Worm (Caenorhabditis elegans) whole organism, late embryonic: ENCODE results near the gene F13H10.6.
A peak's percentile ranks its signal among the peaks of the same experiment; 100 is the strongest.

ENCODE experiments used
- C08G9.2 ChIP-seq: sonication (generic microtip); optimal IDR thresholded peaks from 2 replicates; lab custom pipeline; 2016; ENCODE audit warnings: mild to moderate bottlenecking, missing genetic modification characterization, moderate library complexity, missing compliant biosample characterization
- F13H6.1 ChIP-seq: sonication (generic microtip); optimal IDR thresholded peaks from 2 replicates; lab custom pipeline; 2016; ENCODE audit warnings: missing genetic modification characterization, missing compliant biosample characterization
- K02D7.2 ChIP-seq: sonication (generic microtip); optimal IDR thresholded peaks from 2 replicates; lab custom pipeline; 2017; ENCODE audit warnings: mild to moderate bottlenecking, missing genetic modification characterization, missing compliant biosample characterization
- T23F11.4 ChIP-seq: fragments of 200-800 bp; sonication (Bioruptor generic); optimal IDR thresholded peaks from 2 replicates; lab custom pipeline; 2018; ENCODE audit warnings: mild to moderate bottlenecking, missing genetic modification characterization, missing compliant biosample characterization
- ahr-1 ChIP-seq: sonication (generic microtip); optimal IDR thresholded peaks from 2 replicates; lab custom pipeline; 2016; ENCODE audit warnings: missing genetic modification characterization, missing compliant biosample characterization
- ceh-19 ChIP-seq: fragments of 200-800 bp; sonication (Bioruptor generic); optimal IDR thresholded peaks from 2 replicates; lab custom pipeline; 2018; ENCODE audit warnings: mild to moderate bottlenecking, missing genetic modification characterization, missing compliant biosample characterization
- ceh-2 ChIP-seq: sonication (generic microtip); optimal IDR thresholded peaks from 2 replicates; lab custom pipeline; 2016; ENCODE audit warnings: missing genotype, missing genetic modification characterization, missing compliant biosample characterization
- ceh-22 ChIP-seq: sonication (generic microtip); optimal IDR thresholded peaks from 2 replicates; lab custom pipeline; 2017; ENCODE audit warnings: missing biosample characterization, missing genetic modification characterization
- ceh-24 ChIP-seq: sonication (generic microtip); optimal IDR thresholded peaks from 2 replicates; lab custom pipeline; 2016; ENCODE audit warnings: mild to moderate bottlenecking, missing genetic modification characterization, missing compliant biosample characterization
- ceh-34 ChIP-seq: sonication (generic microtip); optimal IDR thresholded peaks from 2 replicates; lab custom pipeline; 2016; ENCODE audit warnings: mild to moderate bottlenecking, missing genetic modification characterization, missing compliant biosample characterization
- ceh-45 ChIP-seq: fragments of 200-800 bp; sonication (Bioruptor generic); IDR thresholded peaks from 2 replicates; pipeline ENCODE4 v1.3.6; 2022; ENCODE audit warnings: missing genetic modification reagents, missing genetic modification characterization, missing compliant biosample characterization
- ceh-48 ChIP-seq: sonication (generic microtip); optimal IDR thresholded peaks from 2 replicates; lab custom pipeline; 2016; ENCODE audit warnings: missing genetic modification characterization, inconsistent platforms, missing compliant biosample characterization
- ceh-6 ChIP-seq: fragments of 200-800 bp; sonication (Bioruptor generic); optimal IDR thresholded peaks from 2 replicates; lab custom pipeline; 2018; ENCODE audit warnings: mild to moderate bottlenecking, missing genetic modification characterization, missing compliant biosample characterization
- dmd-4 ChIP-seq: sonication (generic microtip); optimal IDR thresholded peaks from 2 replicates; lab custom pipeline; 2016; ENCODE audit warnings: borderline replicate concordance, missing genetic modification characterization, missing compliant biosample characterization
- dve-1 ChIP-seq: sonication (generic microtip); optimal IDR thresholded peaks from 2 replicates; lab custom pipeline; 2017; ENCODE audit warnings: antibody characterized with exemption, mild to moderate bottlenecking, missing genetic modification characterization, missing compliant biosample characterization
- elt-2 ChIP-seq: sonication (generic microtip); optimal IDR thresholded peaks from 2 replicates; lab custom pipeline; 2016; ENCODE audit warnings: missing genetic modification reagents, missing genetic modification characterization, missing compliant biosample characterization
- fax-1 ChIP-seq: sonication (generic microtip); optimal IDR thresholded peaks from 2 replicates; lab custom pipeline; 2016; ENCODE audit warnings: missing genotype, missing genetic modification characterization, missing compliant biosample characterization
- hlh-6 ChIP-seq: sonication (generic microtip); optimal IDR thresholded peaks from 2 replicates; lab custom pipeline; 2016; ENCODE audit warnings: missing genotype, missing genetic modification characterization, missing compliant biosample characterization
- nfya-1 ChIP-seq: sonication (generic microtip); optimal IDR thresholded peaks from 2 replicates; lab custom pipeline; 2017; ENCODE audit warnings: missing genetic modification characterization, mild to moderate bottlenecking, missing compliant biosample characterization, antibody characterized with exemption, moderate library complexity
- npax-4 ChIP-seq: sonication (generic microtip); optimal IDR thresholded peaks from 2 replicates; lab custom pipeline; 2016; ENCODE audit warnings: missing genetic modification characterization, missing compliant biosample characterization
- odd-2 ChIP-seq: sonication (generic microtip); optimal IDR thresholded peaks from 2 replicates; lab custom pipeline; 2017; ENCODE audit warnings: antibody characterized with exemption, mild to moderate bottlenecking, missing genetic modification characterization, missing compliant biosample characterization
- pax-1 ChIP-seq: fragments of 150-350 bp; optimal IDR thresholded peaks from 2 replicates; lab custom pipeline; 2014; ENCODE audit warnings: missing biosample characterization, missing genetic modification characterization
- pha-2 ChIP-seq: sonication (generic microtip); optimal IDR thresholded peaks from 2 replicates; lab custom pipeline; 2017; ENCODE audit warnings: mild to moderate bottlenecking, missing genetic modification characterization, missing compliant biosample characterization
- pha-4 ChIP-seq: fragments of 150-350 bp; optimal IDR thresholded peaks from 2 replicates; lab custom pipeline; 2018; ENCODE audit warnings: missing biosample characterization, missing genetic modification reagents, missing genetic modification characterization
- rnt-1 ChIP-seq: sonication (generic microtip); optimal IDR thresholded peaks from 2 replicates; lab custom pipeline; 2016; ENCODE audit warnings: missing genetic modification characterization, missing compliant biosample characterization
- sox-4 ChIP-seq: sonication (generic microtip); optimal IDR thresholded peaks from 2 replicates; lab custom pipeline; 2017; ENCODE audit warnings: mild to moderate bottlenecking, missing genetic modification characterization, inconsistent platforms, missing compliant biosample characterization
- tbx-2 ChIP-seq: sonication (generic microtip); optimal IDR thresholded peaks from 2 replicates; lab custom pipeline; 2016; ENCODE audit warnings: missing genetic modification characterization, missing compliant biosample characterization
- tbx-7 ChIP-seq: sonication (generic microtip); optimal IDR thresholded peaks from 2 replicates; lab custom pipeline; 2016; ENCODE audit warnings: missing genotype, missing genetic modification characterization, missing compliant biosample characterization
- ttx-3 ChIP-seq: sonication (generic microtip); optimal IDR thresholded peaks from 2 replicates; lab custom pipeline; 2016; ENCODE audit warnings: missing genetic modification reagents, missing genetic modification characterization, missing compliant biosample characterization
- unc-3 ChIP-seq, 2 experiments: fragments of 200-800 bp in 1 of 2; sonication (Bioruptor generic) in 1 of 2; sonication (generic microtip) in 1 of 2; conservative IDR thresholded peaks in 1 of 2; optimal IDR thresholded peaks in 1 of 2; 2 replicates each; pipeline versions ENCODE4 v1.3.6 to Lab custom; 2016 to 2022; ENCODE audit warnings: missing compliant biosample characterization in 2 of 2, missing genetic modification characterization in 2 of 2, missing genetic modification reagents in 1 of 2
- unc-42 ChIP-seq: sonication (generic microtip); optimal IDR thresholded peaks from 2 replicates; lab custom pipeline; 2016; ENCODE audit warnings: missing genotype, missing genetic modification characterization, missing compliant biosample characterization
- unc-55 ChIP-seq: sonication (generic microtip); optimal IDR thresholded peaks from 2 replicates; lab custom pipeline; 2017; ENCODE audit warnings: missing biosample characterization, missing genetic modification reagents, missing genetic modification characterization
- unc-86 ChIP-seq: sonication (generic microtip); optimal IDR thresholded peaks from 2 replicates; lab custom pipeline; 2016; ENCODE audit warnings: missing genetic modification characterization, missing compliant biosample characterization
- ztf-16 ChIP-seq: sonication (generic microtip); optimal IDR thresholded peaks from 2 replicates; lab custom pipeline; 2017; ENCODE audit warnings: missing genetic modification characterization, missing compliant biosample characterization

Gene F13H10.6

DNA sequence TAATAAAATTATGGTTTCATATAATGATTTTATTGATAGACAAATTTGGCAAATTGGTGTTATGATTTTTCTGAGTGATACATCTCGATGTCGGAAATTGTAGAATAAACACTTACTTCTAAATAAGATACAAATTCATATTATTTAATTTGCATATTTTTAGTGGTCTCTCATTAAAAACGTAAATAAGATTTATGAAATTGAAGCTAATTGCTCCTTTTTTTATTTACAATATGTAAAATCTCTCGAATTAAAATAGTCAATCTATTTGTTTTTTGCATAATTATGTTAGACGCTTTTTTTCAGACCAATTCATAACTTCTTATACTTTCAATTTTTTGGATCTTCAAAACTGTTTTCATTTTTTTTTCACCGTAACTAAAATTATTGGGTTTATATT, 23.2 kb downstream of the F13H10.6 start, which contains the start of gene hrg-6:
hrg-6 (plus strand) TSS at position 301 of the 400 bp plus-strand sequence.
- TF ChIP-seq pha-2 (tag; lab: Kevin White, UChicago), result no peak
- TF ChIP-seq ztf-16, result no peak
- no peak for TF ChIP-seq odd-2 (tag; lab: Kevin White, UChicago)
- no peak for TF ChIP-seq hlh-6 (tag; lab: Kevin White, UChicago)
- no peak for TF ChIP-seq dve-1 (tag; lab: Kevin White, UChicago)
- TF ChIP-seq unc-55 (GFP tag; lab: Kevin White, UChicago), result no peak
- TF ChIP-seq ceh-6 (GFP tag; lab: Kevin White, UChicago), result no peak
- TF ChIP-seq K02D7.2, result no peak
- TF ChIP-seq F13H6.1, result no peak
- no peak for TF ChIP-seq ceh-24 (tag; lab: Kevin White, UChicago)
- no peak for TF ChIP-seq T23F11.4 (GFP tag; lab: Kevin White, UChicago)
- no peak for TF ChIP-seq ceh-19 (GFP tag; lab: Kevin White, UChicago)

DNA sequence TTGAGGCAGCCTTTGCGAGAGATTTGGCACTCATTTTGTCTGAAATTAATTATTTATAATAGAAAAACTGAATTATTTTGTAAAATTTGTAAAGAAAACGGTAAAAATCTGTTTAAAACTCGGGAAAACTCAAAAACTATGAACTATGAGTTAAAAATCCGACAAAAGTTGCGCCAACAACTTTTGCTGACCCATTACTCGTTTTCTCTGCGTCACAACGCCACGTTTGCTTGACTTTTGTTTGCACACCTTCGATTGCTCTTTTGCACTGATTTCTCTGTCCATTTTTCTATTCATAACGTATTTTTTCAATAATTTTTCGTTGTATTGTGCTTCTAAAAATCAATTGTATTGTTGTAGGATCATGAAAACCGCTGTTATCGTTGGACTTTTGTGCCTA, 27.1 kb downstream of the F13H10.6 start, which contains the start of gene fkb-1:
fkb-1 (plus strand) TSS at position 361 of the 400 bp plus-strand sequence.
- TF ChIP-seq unc-86 (tag; lab: Kevin White, UChicago), result no peak
- TF ChIP-seq unc-42, result no peak
- TF ChIP-seq K02D7.2, result no peak
- TF ChIP-seq pax-1 (tag; lab: Kevin White, UChicago), result peak; percentile 60
- peak; percentile 35 for TF ChIP-seq nfya-1
- TF ChIP-seq rnt-1 (tag; lab: Kevin White, UChicago), result no peak
- peak; percentile 19 for TF ChIP-seq elt-2
- TF ChIP-seq, all 69 proteins: peak for 3

DNA sequence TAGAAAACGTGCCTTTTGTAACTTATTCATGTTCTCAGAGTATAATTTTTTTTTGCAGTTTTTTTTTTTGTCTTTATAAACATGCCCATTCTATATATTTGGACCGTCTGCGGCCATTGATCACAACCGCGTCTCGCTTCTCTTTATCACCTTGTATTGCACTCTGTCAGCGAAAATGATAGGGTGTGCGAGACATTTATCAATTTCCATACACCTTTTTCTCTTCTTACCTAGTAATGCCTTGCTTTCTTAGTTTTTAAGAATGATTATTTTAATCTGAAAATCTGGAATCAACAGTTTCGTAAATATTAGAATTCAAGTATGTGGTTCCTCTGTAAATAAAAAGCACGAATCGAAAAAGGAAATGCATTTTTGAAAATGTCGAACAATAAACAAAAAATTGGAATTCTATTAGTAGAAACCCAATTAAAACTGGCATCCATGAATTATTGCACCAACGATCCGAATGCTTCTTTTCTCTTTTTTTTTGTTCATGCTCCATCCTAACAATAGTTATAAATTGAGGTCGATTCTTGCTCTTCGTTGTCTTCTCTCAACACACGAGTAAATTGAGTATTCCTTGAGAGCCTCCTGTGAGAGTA, 28.1 kb downstream of the F13H10.6 start:
- peak; percentile 44 for TF ChIP-seq elt-2
- no peak for TF ChIP-seq ahr-1 (tag; lab: Kevin White, UChicago)
- TF ChIP-seq unc-55 (GFP tag; lab: Kevin White, UChicago), result no peak
- TF ChIP-seq odd-2 (tag; lab: Kevin White, UChicago), result no peak
- TF ChIP-seq unc-42, result peak; percentile 32
- TF ChIP-seq, all 69 proteins: peak for 2

DNA sequence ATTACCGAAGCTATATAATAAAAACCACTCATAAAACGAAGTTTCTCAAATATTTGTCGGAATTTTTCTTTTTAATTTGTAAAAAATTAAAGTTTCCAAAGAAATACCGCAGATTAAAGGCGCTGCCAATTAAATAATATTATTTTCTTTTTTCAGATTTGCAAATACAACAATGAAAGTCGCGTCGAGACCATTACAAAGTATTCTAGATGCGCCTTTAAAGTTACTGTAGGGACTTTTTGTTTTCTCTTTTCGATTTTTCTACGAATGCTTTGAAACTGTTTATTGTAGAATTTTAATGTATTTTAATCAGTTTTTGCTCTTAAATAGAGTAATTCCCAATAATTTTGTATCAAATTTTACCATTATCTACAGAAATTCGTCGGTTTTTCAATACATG, 29.1 kb downstream of the F13H10.6 start:
- TF ChIP-seq ceh-19 (GFP tag; lab: Kevin White, UChicago) (no peak), rnt-1 (tag; lab: Kevin White, UChicago) (no peak)

DNA sequence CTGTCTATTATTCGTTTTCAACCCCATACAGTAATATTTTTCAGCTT, 29.3 kb downstream of the F13H10.6 start, which contains the start of gene kdin-1:
kdin-1 (plus strand) TSS at position 38 of the 47 bp plus-strand sequence.
- TF ChIP-seq unc-86 (tag; lab: Kevin White, UChicago), result no peak
- TF ChIP-seq dmd-4, result no peak
- no peak for TF ChIP-seq tbx-7 (tag; lab: Kevin White, UChicago)
- TF ChIP-seq unc-3 (GFP tag; conservative IDR thresholded peaks at IDR 0.05; lab: Robert Waterston, UW), result no peak
- TF ChIP-seq unc-3 (tag; optimal IDR thresholded peaks at IDR 0.05; lab: Kevin White, UChicago), result no peak
- no peak for TF ChIP-seq ceh-48
- no peak for TF ChIP-seq ttx-3 (tag; lab: Kevin White, UChicago)
- no peak for TF ChIP-seq C08G9.2 (tag; lab: Kevin White, UChicago)
- TF ChIP-seq ceh-22, result no peak
- no peak for TF ChIP-seq ceh-24 (tag; lab: Kevin White, UChicago)
- no peak for TF ChIP-seq fax-1 (tag; lab: Kevin White, UChicago)
- TF ChIP-seq ceh-45 (GFP tag; lab: Robert Waterston, UW), result no peak
- no peak for TF ChIP-seq ceh-34 (tag; lab: Kevin White, UChicago)
- no peak for TF ChIP-seq ceh-2 (tag; lab: Kevin White, UChicago)
- TF ChIP-seq npax-4, result no peak
- no peak for TF ChIP-seq sox-4

DNA sequence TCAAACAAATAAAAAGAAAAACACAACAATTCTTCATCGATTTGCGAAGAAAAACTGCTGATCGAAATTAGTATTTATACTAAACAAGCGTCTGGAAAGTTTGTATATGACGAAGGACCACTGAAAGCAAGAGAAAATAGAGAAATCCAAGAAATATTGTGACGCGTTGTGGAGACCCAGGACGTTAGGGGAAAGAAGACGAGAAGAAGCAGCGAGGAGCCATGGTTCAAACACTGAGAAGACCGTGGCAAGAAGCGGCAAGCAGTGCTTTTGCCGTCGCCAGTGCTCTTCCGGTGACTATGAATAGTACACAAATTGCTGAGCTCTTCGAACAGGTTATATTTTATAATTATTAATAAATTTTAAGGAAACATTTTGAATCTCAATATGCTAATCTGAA, 29.6 kb downstream of the F13H10.6 start:
- peak; percentile 17 for TF ChIP-seq nfya-1
- TF ChIP-seq tbx-2 (tag; lab: Kevin White, UChicago), result peak; percentile 6
- TF ChIP-seq pha-4 (tag; lab: Kevin White, UChicago), result no peak
- no peak for TF ChIP-seq ceh-22
- TF ChIP-seq unc-55 (GFP tag; lab: Kevin White, UChicago), result no peak
